Worm (Caenorhabditis elegans) whole organism, L3 larva: Measurements from ENCODE around the gene spe-44.

Experiments
- daf-12 ChIP-seq: fragments of 150-350 bp; optimal IDR thresholded peaks from 2 replicates; lab custom pipeline; 2014; ENCODE audit warnings: missing biosample characterization, missing genetic modification reagents, missing genetic modification characterization
- egl-27 ChIP-seq: sonication (generic microtip); optimal IDR thresholded peaks from 4 replicates; lab custom pipeline; 2017; ENCODE audit warnings: missing biosample characterization, missing genetic modification reagents, missing genetic modification characterization
- nhr-11 ChIP-seq: fragments of 150-350 bp; optimal IDR thresholded peaks from 2 replicates; lab custom pipeline; 2014; ENCODE audit warnings: missing biosample characterization, missing genetic modification characterization
- nhr-23 ChIP-seq: fragments of 150-350 bp; optimal IDR thresholded peaks from 2 replicates; lab custom pipeline; 2014; ENCODE audit warnings: missing biosample characterization, missing genetic modification reagents, missing genetic modification characterization
- nhr-237 ChIP-seq: fragments of 150-350 bp; optimal IDR thresholded peaks from 2 replicates; lab custom pipeline; 2014; ENCODE audit warnings: missing biosample characterization, missing genetic modification characterization
- nhr-28 ChIP-seq: fragments of 150-350 bp; optimal IDR thresholded peaks from 2 replicates; lab custom pipeline; 2014; ENCODE audit warnings: missing biosample characterization, missing genetic modification characterization
- nhr-67 ChIP-seq: fragments of 150-350 bp; optimal IDR thresholded peaks from 2 replicates; lab custom pipeline; 2014; ENCODE audit warnings: missing biosample characterization, missing genetic modification characterization
- pqm-1 ChIP-seq: fragments of 150-350 bp; optimal IDR thresholded peaks from 2 replicates; lab custom pipeline; 2017; ENCODE audit warnings: missing biosample characterization, missing genetic modification characterization, inconsistent platforms
- unc-62 ChIP-seq: fragments of 150-350 bp; sonication (generic microtip); optimal IDR thresholded peaks from 4 replicates; lab custom pipeline; 2014; ENCODE audit warnings: missing biosample characterization, missing genetic modification reagents, missing genetic modification characterization
- zag-1 ChIP-seq: fragments of 150-350 bp; optimal IDR thresholded peaks from 2 replicates; lab custom pipeline; 2014; ENCODE audit warnings: missing biosample characterization, missing genetic modification characterization

DNA sequence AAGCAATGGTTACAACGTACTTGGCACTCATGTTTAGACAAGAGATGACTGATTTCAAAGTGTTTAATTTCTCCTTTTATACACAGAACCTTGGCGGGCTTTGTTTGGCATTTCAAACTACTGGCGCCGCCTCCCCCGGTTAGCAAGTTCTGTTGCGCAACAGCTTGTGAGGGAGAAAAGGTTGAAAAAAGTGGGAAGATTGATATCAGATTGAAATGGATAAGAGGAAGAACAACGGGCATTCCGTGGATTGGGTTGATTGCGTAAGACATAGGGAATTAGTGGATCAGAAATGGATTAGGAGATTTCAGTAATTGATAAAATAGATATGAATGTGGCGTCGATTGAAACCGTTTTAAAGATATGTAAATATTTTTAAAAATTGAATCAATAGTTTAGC, 25.5 kb downstream of the spe-44 start, which contains the start of gene col-130:
- TF ChIP-seq nhr-67 (no peak), nhr-237 (tag; lab: Kevin White, UChicago) (no peak), egl-27 (tag; lab: Kevin White, UChicago) (no peak), pqm-1 (no peak), daf-12 (no peak), nhr-11 (tag; lab: Kevin White, UChicago) (no peak), nhr-23 (no peak), zag-1 (no peak), nhr-28 (tag; lab: Kevin White, UChicago) (no peak), unc-62 (GFP tag; lab: Kevin White, UChicago) (no peak)
